Worm (Caenorhabditis elegans) whole organism, mixed stage, embryonic: ENCODE data around the gene F14B8.5.
"Not testable (repeated sequence)": the region's sequence is repeated elsewhere in the genome, so short reads cannot be mapped to it uniquely, and the experiment has no call there.

Experiments
- M03D4.4 ChIP-seq: sonication (generic microtip); optimal IDR thresholded peaks from 2 replicates; lab custom pipeline; 2017; ENCODE audit warnings: mild to moderate bottlenecking, missing genetic modification characterization, missing compliant biosample characterization
- bed-3 ChIP-seq: fragments of 200-800 bp; sonication (Bioruptor generic); optimal IDR thresholded peaks from 3 replicates; lab custom pipeline; 2018; ENCODE audit warnings: mild to moderate bottlenecking, missing genetic modification characterization, moderate library complexity, missing compliant biosample characterization
- ceh-39 ChIP-seq: fragments of 150-350 bp; optimal IDR thresholded peaks from 2 replicates; lab custom pipeline; 2014; ENCODE audit warnings: missing biosample characterization, missing genetic modification characterization
- ces-1 ChIP-seq: fragments of 150-350 bp; optimal IDR thresholded peaks from 2 replicates; lab custom pipeline; 2014; ENCODE audit warnings: missing biosample characterization, missing genetic modification reagents, missing genetic modification characterization
- cnd-1 ChIP-seq: fragments of 200-800 bp; sonication (Bioruptor generic); optimal IDR thresholded peaks from 2 replicates; lab custom pipeline; 2018; ENCODE audit warnings: mild to moderate bottlenecking, missing genetic modification characterization, missing compliant biosample characterization
- drap-1 ChIP-seq: fragments of 200-800 bp; sonication (Bioruptor generic); optimal IDR thresholded peaks from 3 replicates; lab custom pipeline; 2018; ENCODE audit warnings: mild to moderate bottlenecking, missing genetic modification characterization, missing compliant biosample characterization
- elt-1 ChIP-seq: sonication (generic microtip); optimal IDR thresholded peaks from 2 replicates; lab custom pipeline; 2017; ENCODE audit warnings: missing genetic modification characterization, mild to moderate bottlenecking, missing compliant biosample characterization, antibody characterized with exemption, moderate library complexity, borderline replicate concordance; ENCODE audit not compliant: insufficient read depth
- hlh-1 ChIP-seq: fragments of 150-350 bp; optimal IDR thresholded peaks from 2 replicates; lab custom pipeline; 2014; ENCODE audit warnings: missing biosample characterization, missing genetic modification reagents, missing genetic modification characterization
- mab-5 ChIP-seq: fragments of 150-350 bp; optimal IDR thresholded peaks from 2 replicates; lab custom pipeline; 2014; ENCODE audit warnings: missing biosample characterization, missing genetic modification characterization
- mls-2 ChIP-seq: sonication (generic microtip); optimal IDR thresholded peaks from 2 replicates; lab custom pipeline; 2016; ENCODE audit warnings: mild to moderate bottlenecking, missing genetic modification characterization, moderate library complexity, missing compliant biosample characterization
- nhr-12 ChIP-seq: fragments of 150-350 bp; optimal IDR thresholded peaks from 2 replicates; lab custom pipeline; 2014; ENCODE audit warnings: missing biosample characterization, missing genetic modification characterization
- nhr-2 ChIP-seq: fragments of 150-350 bp; optimal IDR thresholded peaks from 2 replicates; lab custom pipeline; 2014; ENCODE audit warnings: missing biosample characterization, missing genetic modification characterization
- nhr-28 ChIP-seq: fragments of 150-350 bp; optimal IDR thresholded peaks from 2 replicates; lab custom pipeline; 2014; ENCODE audit warnings: missing biosample characterization, missing genetic modification characterization
- pha-4 ChIP-seq: fragments of 150-350 bp; optimal IDR thresholded peaks from 2 replicates; lab custom pipeline; 2018; ENCODE audit warnings: missing biosample characterization, missing genetic modification reagents, missing genetic modification characterization
- sptf-1 ChIP-seq: sonication (generic microtip); optimal IDR thresholded peaks from 2 replicates; lab custom pipeline; 2017; ENCODE audit warnings: mild to moderate bottlenecking, missing genetic modification characterization, moderate library complexity, missing compliant biosample characterization
- unc-120 ChIP-seq: sonication (generic microtip); optimal IDR thresholded peaks from 2 replicates; lab custom pipeline; 2017; ENCODE audit warnings: missing genetic modification characterization, missing compliant biosample characterization; ENCODE audit not compliant: poor library complexity, severe bottlenecking
- unc-39 ChIP-seq: fragments of 150-350 bp; optimal IDR thresholded peaks from 2 replicates; lab custom pipeline; 2014; ENCODE audit warnings: missing biosample characterization, missing genetic modification characterization
- unc-62 ChIP-seq: fragments of 150-350 bp; optimal IDR thresholded peaks from 2 replicates; lab custom pipeline; 2014; ENCODE audit warnings: missing biosample characterization, missing genetic modification reagents, missing genetic modification characterization
- zip-8 ChIP-seq: fragments of 150-350 bp; optimal IDR thresholded peaks from 2 replicates; lab custom pipeline; 2014; ENCODE audit warnings: missing biosample characterization, missing genetic modification characterization
- ztf-11 ChIP-seq: fragments of 150-350 bp; optimal IDR thresholded peaks from 2 replicates; lab custom pipeline; 2014; ENCODE audit warnings: missing biosample characterization, missing genetic modification characterization

Gene F14B8.5

DNA sequence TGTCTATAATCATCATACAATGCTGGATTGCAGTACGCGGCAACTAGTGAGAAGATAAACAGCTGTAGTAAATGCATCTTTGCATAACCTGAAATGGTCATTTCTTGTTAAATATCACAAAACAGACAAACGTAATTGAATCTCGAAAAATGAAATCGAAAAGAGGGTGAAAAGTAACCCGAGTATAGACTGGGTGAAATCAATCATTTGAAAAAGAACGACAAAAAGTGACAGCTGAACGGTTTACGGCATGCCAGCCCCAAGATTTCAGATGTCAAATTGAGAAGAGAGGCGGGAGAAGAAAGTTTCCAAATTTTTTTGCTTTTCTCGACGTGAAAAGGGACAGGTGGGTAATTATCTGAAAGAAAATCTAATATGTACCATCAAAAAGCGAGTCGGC is 28.7 kb downstream of the F14B8.5 start, which contains the start of gene F14B8.4:
F14B8.4 (minus strand) TSS at position 101 of the 400 bp plus-strand sequence.
- TF ChIP-seq mls-2 (tag; lab: Kevin White, UChicago) (no peak), nhr-2 (tag; lab: Kevin White, UChicago) (no peak), zip-8 (no peak), cnd-1 (tag; lab: Kevin White, UChicago) (no peak), ztf-11 (no peak), drap-1 (GFP tag; lab: Kevin White, UChicago) (no peak)

DNA sequence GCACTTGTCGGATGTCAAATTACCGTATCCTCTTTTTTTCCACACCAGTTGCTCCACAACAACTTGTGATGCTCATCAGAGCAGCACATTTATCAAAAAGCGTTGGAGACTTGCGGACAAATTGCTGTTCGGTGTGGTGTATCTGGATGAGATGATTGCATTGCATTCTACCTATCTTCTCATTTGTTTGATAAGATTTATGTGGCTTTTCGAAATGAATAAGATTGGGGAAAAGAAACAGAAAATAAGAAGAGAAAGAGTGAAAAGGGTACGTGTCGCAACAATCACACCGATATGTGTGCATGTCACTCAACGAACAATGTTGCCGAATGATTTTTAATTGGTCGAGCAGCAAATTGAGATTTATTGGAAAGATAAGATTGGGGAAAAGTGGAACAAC is 34.4 kb downstream of the F14B8.5 start:
- peak; percentile 43 for TF ChIP-seq mab-5 (tag; lab: Kevin White, UChicago)
- no peak for TF ChIP-seq elt-1 (tag; lab: Kevin White, UChicago)
- peak; percentile 95 for TF ChIP-seq unc-62 (GFP tag; lab: Kevin White, UChicago)
- TF ChIP-seq unc-39 (tag; lab: Kevin White, UChicago), result no peak
- TF ChIP-seq unc-120 (tag; lab: Kevin White, UChicago), result peak; percentile 56

DNA sequence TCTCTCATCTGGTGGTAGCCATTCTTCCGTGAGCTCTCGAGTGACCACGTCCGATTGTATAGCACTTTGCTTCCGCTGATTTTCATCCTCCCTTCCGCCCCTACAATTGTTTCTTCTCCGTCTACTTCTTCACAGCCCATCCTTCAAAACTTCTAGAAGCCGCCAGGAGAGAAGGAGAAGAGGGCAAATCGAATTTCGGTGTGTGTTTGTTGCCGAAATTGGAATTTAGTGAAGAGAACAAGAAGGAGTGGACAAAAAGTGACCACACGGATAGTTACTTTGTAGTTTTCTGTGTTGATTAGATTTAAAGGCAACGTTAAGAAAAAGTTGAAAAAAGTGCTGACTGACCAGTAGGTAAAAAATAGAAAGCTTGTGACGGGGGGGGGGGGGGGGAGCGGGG is 35.4 kb downstream of the F14B8.5 start:
- TF ChIP-seq M03D4.4 (tag; lab: Kevin White, UChicago) (no peak), sptf-1 (tag; lab: Kevin White, UChicago) (no peak), ces-1 (peak; percentile 83)
- TF ChIP-seq, all 35 proteins: peak for 1

DNA sequence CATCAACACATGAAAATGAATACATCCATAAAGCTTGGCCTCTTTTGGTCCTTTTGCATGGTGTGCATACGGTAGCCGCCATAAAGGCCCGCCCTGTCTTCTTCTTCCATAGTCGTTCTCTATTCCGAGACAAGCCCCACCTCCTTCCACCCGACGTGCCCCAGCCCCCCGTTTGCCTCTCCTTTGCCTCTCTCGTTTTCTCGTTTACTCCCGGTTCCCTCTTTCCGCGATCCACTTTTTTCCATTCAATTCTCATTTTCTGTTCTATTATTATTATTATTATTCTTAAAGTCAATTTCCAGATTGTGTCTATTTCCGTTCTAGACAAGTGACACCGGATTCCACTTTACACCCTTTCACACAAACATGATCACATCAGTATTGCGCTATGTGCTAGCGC is 39.1 kb downstream of the F14B8.5 start, which contains the start of gene unc-6:
unc-6 (plus strand) TSS at position 301 of the 400 bp plus-strand sequence.
- TF ChIP-seq mls-2 (tag; lab: Kevin White, UChicago) (no peak), ces-1 (no peak), ztf-11 (no peak)

DNA sequence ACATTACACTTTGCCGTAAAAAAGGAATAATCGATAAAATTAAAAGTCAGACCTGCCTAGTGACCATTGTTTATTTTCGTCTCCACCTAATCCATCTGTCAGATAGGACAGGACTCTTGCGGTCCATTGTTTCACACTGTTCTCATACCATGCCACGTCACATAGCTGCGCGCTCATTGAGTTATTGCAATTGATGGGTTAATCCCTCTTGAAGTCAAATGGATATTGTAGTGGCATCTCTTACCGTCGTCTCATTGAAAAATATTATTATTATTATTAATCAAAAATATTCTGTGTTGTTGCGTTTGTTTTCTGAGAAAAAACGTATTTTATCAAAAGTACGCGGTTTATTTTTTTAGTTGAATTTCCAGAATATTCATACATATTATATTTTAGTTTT is 40.3 kb downstream of the F14B8.5 start:
- TF ChIP-seq bed-3 (GFP tag; lab: Kevin White, UChicago) (no peak), nhr-2 (tag; lab: Kevin White, UChicago) (peak; percentile 71)

DNA sequence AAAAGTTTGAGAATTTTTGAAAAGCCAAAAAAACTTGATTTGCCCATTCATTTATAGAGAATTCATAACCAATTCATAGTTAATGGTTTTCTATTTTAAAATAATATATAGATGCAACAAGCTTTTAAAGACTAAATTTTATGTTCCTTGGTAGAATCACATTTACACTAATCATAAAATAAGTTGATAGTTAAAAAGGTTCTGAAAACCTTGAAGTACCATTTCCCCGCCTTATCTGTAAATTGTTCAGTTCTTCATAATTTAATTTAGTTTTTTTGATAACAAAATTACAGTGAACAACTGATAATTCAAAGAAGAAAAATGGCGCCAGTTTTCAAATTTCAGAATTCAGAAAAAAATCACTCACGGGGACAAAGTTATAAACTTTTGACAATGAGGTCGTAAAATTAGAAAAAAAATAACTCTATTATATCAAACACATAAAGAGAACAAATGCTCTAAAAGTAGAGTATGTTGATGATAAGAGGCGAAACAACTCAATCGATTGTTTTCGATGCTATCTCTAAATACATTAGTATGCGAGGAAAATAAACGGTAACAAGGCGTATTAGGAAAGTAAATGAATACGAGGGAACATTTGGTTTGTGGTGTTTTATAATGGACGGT is 43.2 kb downstream of the F14B8.5 start, which contains the start of gene F41C6.7:
F41C6.7 (minus strand) TSS at position 51 of the 627 bp plus-strand sequence.
- no peak for TF ChIP-seq unc-62 (GFP tag; lab: Kevin White, UChicago)
- TF ChIP-seq, all 35 proteins: peak for 0

DNA sequence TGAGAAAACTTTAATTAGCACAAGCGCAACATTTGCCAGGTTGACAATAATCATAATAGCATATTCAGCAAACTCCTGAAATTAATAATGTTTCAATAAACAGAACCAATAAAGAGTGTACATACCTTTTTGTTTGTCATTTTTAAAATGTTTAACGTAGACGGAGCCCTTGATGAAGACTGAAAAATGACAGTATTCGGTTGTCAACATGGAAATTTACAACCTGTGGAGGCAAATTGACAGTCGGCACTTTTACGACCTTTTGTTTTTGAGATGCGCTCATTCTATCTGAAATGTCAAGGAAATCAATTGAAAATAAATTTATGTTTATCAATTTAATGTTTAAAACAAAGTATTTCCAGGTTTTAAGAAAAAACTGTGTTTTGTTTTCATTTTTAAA is 44.1 kb downstream of the F14B8.5 start:
- no peak for TF ChIP-seq pha-4
- TF ChIP-seq zip-8, result no peak
- no peak for TF ChIP-seq bed-3 (GFP tag; lab: Kevin White, UChicago)
- TF ChIP-seq cnd-1 (tag; lab: Kevin White, UChicago), result no peak

DNA sequence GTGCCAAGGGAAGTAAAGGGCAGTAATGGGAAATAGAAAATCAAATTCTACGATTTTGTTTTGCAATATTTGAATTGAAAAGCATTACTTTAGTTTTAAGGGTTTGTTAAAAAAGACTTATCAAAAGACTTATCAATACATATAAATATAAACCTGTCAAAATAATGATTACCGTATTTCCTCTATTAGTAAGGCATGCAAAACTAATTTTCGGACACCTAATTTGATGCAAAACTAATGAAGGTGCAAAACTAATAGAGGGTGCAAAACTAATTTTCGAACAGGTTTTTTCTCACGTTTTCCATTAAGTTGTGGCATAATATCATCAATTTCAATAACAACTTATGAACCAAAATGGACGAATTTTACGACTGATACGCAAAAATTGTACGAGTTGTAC is 46.7 kb downstream of the F14B8.5 start, which contains the start of gene F41C6.6:
F41C6.6 (minus strand) TSS at position 101 of the 400 bp plus-strand sequence.
- TF ChIP-seq nhr-2 (tag; lab: Kevin White, UChicago); ceh-39 (tag; lab: Kevin White, UChicago); zip-8: not testable (repeated sequence)
- TF ChIP-seq, all 35 proteins: peak for 0; not testable (repeated sequence) for 35

DNA sequence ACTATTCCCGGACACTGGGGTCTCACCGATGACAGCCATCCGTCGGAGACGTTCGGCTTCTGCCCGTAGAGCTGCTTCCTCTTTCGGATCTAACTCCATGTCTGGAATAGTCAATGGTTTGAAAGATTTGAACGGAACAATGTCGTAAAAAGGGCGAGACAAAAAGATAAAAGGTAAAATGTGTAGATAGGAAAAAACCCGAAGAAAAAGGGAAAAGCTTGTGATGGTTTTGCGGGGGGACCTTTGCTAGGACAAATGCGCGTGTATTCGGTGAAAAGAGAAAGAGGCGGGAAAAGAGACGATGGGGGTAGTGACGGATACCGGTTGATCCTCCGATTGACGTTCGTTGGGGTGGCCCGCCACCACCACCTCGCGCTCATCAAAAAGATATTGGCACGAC is 51.1 kb downstream of the F14B8.5 start, which contains the start of gene col-173:
col-173 (minus strand) TSS at position 101 of the 400 bp plus-strand sequence.
- TF ChIP-seq nhr-28, result no peak
- no peak for TF ChIP-seq nhr-12 (tag; lab: Kevin White, UChicago)
- TF ChIP-seq unc-39 (tag; lab: Kevin White, UChicago), result no peak
- no peak for TF ChIP-seq ceh-39 (tag; lab: Kevin White, UChicago)
- TF ChIP-seq mls-2 (tag; lab: Kevin White, UChicago), result no peak
- no peak for TF ChIP-seq unc-62 (GFP tag; lab: Kevin White, UChicago)
- no peak for TF ChIP-seq hlh-1
- no peak for TF ChIP-seq zip-8
- TF ChIP-seq unc-120 (tag; lab: Kevin White, UChicago), result no peak
